Worm (Caenorhabditis elegans) whole organism, L4 larva: ENCODE measurements around the gene flp-3.

Source experiments
- D1046.2 ChIP-seq: fragments of 200-800 bp; sonication (Bioruptor generic); IDR thresholded peaks from 2 replicates; pipeline ENCODE4 v1.3.6; 2022; ENCODE audit warnings: missing genetic modification characterization, missing compliant biosample characterization
- F10B5.3 ChIP-seq: sonication (generic microtip); optimal IDR thresholded peaks from 2 replicates; lab custom pipeline; 2016; ENCODE audit warnings: mild to moderate bottlenecking, missing genetic modification characterization, missing compliant biosample characterization
- T20F7.1 ChIP-seq: fragments of 200-800 bp; sonication (Bioruptor generic); optimal IDR thresholded peaks from 2 replicates; lab custom pipeline; 2018; ENCODE audit warnings: mild to moderate bottlenecking, missing genetic modification characterization, missing compliant biosample characterization
- Y105C5A.15 ChIP-seq: fragments of 200-800 bp; sonication (Bioruptor generic); IDR thresholded peaks from 2 replicates; pipeline ENCODE4 v1.3.6; 2022; ENCODE audit warnings: missing genetic modification characterization, missing compliant biosample characterization
- Y75B8A.6 ChIP-seq: fragments of 200-800 bp; sonication (Bioruptor generic); IDR thresholded peaks from 2 replicates; pipeline ENCODE4 v1.3.6; 2022; ENCODE audit warnings: missing genetic modification reagents, missing genetic modification characterization, missing compliant biosample characterization
- ZK546.5 ChIP-seq, 2 experiments: sonication (generic microtip); optimal IDR thresholded peaks; 2 replicates each; lab custom pipeline; 2017; ENCODE audit warnings: missing biosample characterization in 2 of 2, missing genetic modification characterization in 2 of 2
- aha-1 ChIP-seq: fragments of 150-350 bp; peaks from one replicate; lab custom pipeline; 2014; ENCODE audit warnings: missing biosample characterization, missing genetic modification characterization
- arid-1 ChIP-seq: fragments of 200-800 bp; sonication (Bioruptor generic); conservative IDR thresholded peaks from 2 replicates; pipeline ENCODE4 v1.3.6; 2022; ENCODE audit warnings: missing genetic modification reagents, missing genetic modification characterization, missing compliant biosample characterization
- cey-2 ChIP-seq: sonication (generic microtip); optimal IDR thresholded peaks from 3 replicates; lab custom pipeline; 2017; ENCODE audit warnings: missing genetic modification characterization, mild to moderate bottlenecking, missing compliant biosample characterization, antibody characterized with exemption, borderline replicate concordance; ENCODE audit not compliant: insufficient read depth
- daf-16 ChIP-seq, 3 experiments: sonication (generic microtip); optimal IDR thresholded peaks; 2 replicates each; lab custom pipeline; 2016 to 2017; ENCODE audit warnings: missing genetic modification characterization in 3 of 3, missing genetic modification reagents in 3 of 3, mild to moderate bottlenecking in 2 of 3, missing compliant biosample characterization in 2 of 3, missing biosample characterization in 1 of 3, moderate library complexity in 1 of 3
- daf-19 ChIP-seq: fragments of 200-800 bp; sonication (Bioruptor generic); conservative IDR thresholded peaks from 2 replicates; pipeline ENCODE4 v1.3.6; 2022; ENCODE audit warnings: missing genetic modification characterization, missing compliant biosample characterization
- dmd-6 ChIP-seq: fragments of 200-800 bp; sonication (Bioruptor generic); IDR thresholded peaks from 2 replicates; pipeline ENCODE4 v1.3.6; 2022; ENCODE audit warnings: missing genetic modification reagents, missing genetic modification characterization, missing compliant biosample characterization
- duxl-1 ChIP-seq: sonication (generic microtip); optimal IDR thresholded peaks from 2 replicates; lab custom pipeline; 2016; ENCODE audit warnings: mild to moderate bottlenecking, missing genetic modification characterization, moderate library complexity, missing compliant biosample characterization; ENCODE audit not compliant: poor library complexity
- dve-1 ChIP-seq: sonication (generic microtip); optimal IDR thresholded peaks from 2 replicates; lab custom pipeline; 2017; ENCODE audit warnings: antibody characterized with exemption, mild to moderate bottlenecking, missing genetic modification characterization, missing compliant biosample characterization; ENCODE audit not compliant: insufficient read depth
- gei-8 ChIP-seq: fragments of 200-800 bp; sonication (Bioruptor generic); optimal IDR thresholded peaks from 2 replicates; lab custom pipeline; 2018; ENCODE audit warnings: mild to moderate bottlenecking, missing genetic modification characterization, missing compliant biosample characterization
- hif-1 ChIP-seq, 2 experiments: sonication (generic microtip); optimal IDR thresholded peaks; 2 replicates each; lab custom pipeline; 2016 to 2017; ENCODE audit warnings: missing compliant biosample characterization in 2 of 2, missing genetic modification characterization in 2 of 2, missing genetic modification reagents in 2 of 2, missing genotype in 2 of 2, mild to moderate bottlenecking in 1 of 2
- hlh-11 ChIP-seq: fragments of 200-800 bp; sonication (Bioruptor generic); optimal IDR thresholded peaks from 2 replicates; lab custom pipeline; 2018; ENCODE audit warnings: mild to moderate bottlenecking, missing genetic modification characterization, missing compliant biosample characterization
- hlh-30 ChIP-seq: sonication (generic microtip); optimal IDR thresholded peaks from 2 replicates; lab custom pipeline; 2017; ENCODE audit warnings: antibody characterized with exemption, mild to moderate bottlenecking, missing genetic modification characterization, missing compliant biosample characterization; ENCODE audit not compliant: insufficient read depth
- hmg-1.1 ChIP-seq: fragments of 200-800 bp; sonication (Bioruptor generic); IDR thresholded peaks from 2 replicates; pipeline ENCODE4 v1.3.6; 2022; ENCODE audit warnings: missing genetic modification reagents, missing genetic modification characterization, missing compliant biosample characterization
- jun-1 ChIP-seq: fragments of 150-350 bp; optimal IDR thresholded peaks from 2 replicates; lab custom pipeline; 2014; ENCODE audit warnings: missing biosample characterization, missing genetic modification reagents, missing genetic modification characterization
- lim-7 ChIP-seq: fragments of 200-800 bp; sonication (Bioruptor generic); IDR thresholded peaks from 2 replicates; pipeline ENCODE4 v1.3.6; 2022; ENCODE audit warnings: missing genetic modification characterization, missing compliant biosample characterization
- lin-1 ChIP-seq: fragments of 200-800 bp; sonication (Bioruptor generic); IDR thresholded peaks from 2 replicates; pipeline ENCODE4 v1.3.6; 2022; ENCODE audit warnings: missing genetic modification reagents, missing genetic modification characterization, missing compliant biosample characterization
- lin-15B ChIP-seq: fragments of 150-350 bp; sonication (generic microtip); optimal IDR thresholded peaks from 3 replicates; lab custom pipeline; 2014; ENCODE audit warnings: missing biosample characterization, missing genetic modification characterization
- lin-38 ChIP-seq: fragments of 200-800 bp; sonication (Bioruptor generic); IDR thresholded peaks from 2 replicates; pipeline ENCODE4 v1.3.6; 2022; ENCODE audit warnings: missing genetic modification reagents, missing genetic modification characterization, missing compliant biosample characterization
- lsy-2 ChIP-seq, 2 experiments: fragments of 150-350 bp in 1 of 2; sonication (generic microtip) in 1 of 2; optimal IDR thresholded peaks; 2 replicates each; lab custom pipeline; 2014 to 2017; ENCODE audit warnings: missing biosample characterization in 2 of 2, missing genetic modification characterization in 2 of 2
- mdt-29 ChIP-seq: fragments of 200-800 bp; sonication (Bioruptor generic); IDR thresholded peaks from 2 replicates; pipeline ENCODE4 v1.3.6; 2022; ENCODE audit warnings: missing genetic modification reagents, missing genetic modification characterization, missing compliant biosample characterization
- mes-2 ChIP-seq: sonication (generic microtip); optimal IDR thresholded peaks from 2 replicates; lab custom pipeline; 2016; ENCODE audit warnings: missing genotype, mild to moderate bottlenecking, missing genetic modification characterization, missing compliant biosample characterization; ENCODE audit not compliant: poor library complexity, severe bottlenecking
- nhr-10 ChIP-seq: fragments of 150-350 bp; optimal IDR thresholded peaks from 2 replicates; lab custom pipeline; 2014; ENCODE audit warnings: missing biosample characterization, missing genetic modification characterization
- nhr-102 ChIP-seq: sonication (generic microtip); optimal IDR thresholded peaks from 2 replicates; lab custom pipeline; 2016; ENCODE audit warnings: mild to moderate bottlenecking, missing genetic modification characterization, moderate library complexity, missing compliant biosample characterization
- nhr-25 ChIP-seq: sonication (generic microtip); optimal IDR thresholded peaks from 2 replicates; lab custom pipeline; 2017; ENCODE audit warnings: missing genetic modification characterization, mild to moderate bottlenecking, missing compliant biosample characterization, antibody characterized with exemption, moderate library complexity, borderline replicate concordance; ENCODE audit not compliant: insufficient read depth
- nhr-28 ChIP-seq: fragments of 150-350 bp; optimal IDR thresholded peaks from 2 replicates; lab custom pipeline; 2014; ENCODE audit warnings: missing biosample characterization, missing genetic modification characterization
- nhr-48 ChIP-seq: sonication (generic microtip); optimal IDR thresholded peaks from 2 replicates; lab custom pipeline; 2016; ENCODE audit warnings: mild to moderate bottlenecking, missing genetic modification characterization, missing compliant biosample characterization
- nhr-6 ChIP-seq: fragments of 150-350 bp; optimal IDR thresholded peaks from 2 replicates; lab custom pipeline; 2014; ENCODE audit warnings: missing biosample characterization, missing genetic modification characterization
- nhr-76 ChIP-seq: fragments of 150-350 bp; optimal IDR thresholded peaks from 2 replicates; lab custom pipeline; 2014; ENCODE audit warnings: missing biosample characterization, missing genetic modification characterization
- pha-4 ChIP-seq, 2 experiments: fragments of 150-350 bp in 1 of 2; fragments of 200-800 bp in 1 of 2; sonication (Bioruptor generic) in 1 of 2; IDR thresholded peaks in 1 of 2; optimal IDR thresholded peaks in 1 of 2; 2 replicates each; pipeline versions ENCODE4 v1.3.6 to Lab custom; 2014 to 2022; ENCODE audit warnings: missing genetic modification characterization in 2 of 2, missing genetic modification reagents in 2 of 2, missing biosample characterization in 1 of 2, missing compliant biosample characterization in 1 of 2
- php-3 ChIP-seq: fragments of 200-800 bp; sonication (Bioruptor generic); IDR thresholded peaks from 2 replicates; pipeline ENCODE4 v1.3.6; 2022; ENCODE audit warnings: missing genetic modification reagents, missing genetic modification characterization, missing compliant biosample characterization
- pqm-1 ChIP-seq: sonication (generic microtip); optimal IDR thresholded peaks from 2 replicates; lab custom pipeline; 2017; ENCODE audit warnings: missing biosample characterization, missing genetic modification characterization
- saeg-2 ChIP-seq: fragments of 200-800 bp; sonication (Bioruptor generic); IDR thresholded peaks from 2 replicates; pipeline ENCODE4 v1.3.6; 2022; ENCODE audit warnings: missing genetic modification reagents, missing genetic modification characterization, missing compliant biosample characterization
- skn-1 ChIP-seq: fragments of 150-350 bp; optimal IDR thresholded peaks from 2 replicates; lab custom pipeline; 2014; ENCODE audit warnings: missing biosample characterization, missing genetic modification characterization
- spr-1 ChIP-seq: sonication (generic microtip); optimal IDR thresholded peaks from 2 replicates; lab custom pipeline; 2016; ENCODE audit warnings: mild to moderate bottlenecking, missing genetic modification characterization, missing compliant biosample characterization
- tag-97 ChIP-seq: fragments of 200-800 bp; sonication (Bioruptor generic); IDR thresholded peaks from 2 replicates; pipeline ENCODE4 v1.3.6; 2022; ENCODE audit warnings: missing genetic modification characterization, missing compliant biosample characterization
- tra-1 ChIP-seq: fragments of 200-800 bp; sonication (Bioruptor generic); IDR thresholded peaks from 2 replicates; pipeline ENCODE4 v1.3.6; 2022; ENCODE audit warnings: missing genetic modification reagents, missing genetic modification characterization, missing compliant biosample characterization
- unc-62 ChIP-seq, 3 experiments: fragments of 150-350 bp in 1 of 3; sonication (generic microtip); optimal IDR thresholded peaks in 2 of 3; peaks in 1 of 3; 1 replicate in 1 of 3; 2 replicates in 2 of 3; lab custom pipeline; 2014 to 2017; ENCODE audit warnings: missing biosample characterization in 3 of 3, missing genetic modification characterization in 3 of 3, missing genetic modification reagents in 3 of 3, missing genotype in 1 of 3
- zfp-2 ChIP-seq: sonication (generic microtip); optimal IDR thresholded peaks from 2 replicates; lab custom pipeline; 2016; ENCODE audit warnings: mild to moderate bottlenecking, missing genetic modification characterization, missing compliant biosample characterization
- ztf-11 ChIP-seq: fragments of 150-350 bp; optimal IDR thresholded peaks from 2 replicates; lab custom pipeline; 2014; ENCODE audit warnings: missing biosample characterization, missing genetic modification characterization

flp-3 gene

DNA sequence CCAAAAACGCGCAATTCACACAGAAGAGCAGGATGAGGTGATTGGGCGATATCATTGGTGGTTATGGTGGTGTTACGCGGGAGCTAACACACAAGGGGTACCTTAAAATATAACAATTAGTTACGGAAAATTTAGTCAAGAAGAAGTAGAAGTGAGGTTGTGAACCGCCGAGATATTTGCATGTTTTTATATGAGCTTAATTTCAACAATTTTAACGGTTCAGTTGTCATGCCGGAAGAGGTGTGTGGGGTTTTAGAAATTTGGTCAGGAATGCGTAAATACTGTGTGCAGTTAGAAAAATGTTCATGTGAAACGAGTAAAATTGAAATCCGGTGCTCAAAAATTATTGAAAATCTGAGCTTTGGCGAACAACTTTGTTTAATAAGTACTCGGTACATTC is at the start of gene flp-3:
Gene flp-3, minus strand, starts transcription at position 101 of the 400 bp plus-strand sequence.
- TF ChIP-seq unc-62 (GFP tag; optimal IDR thresholded peaks at IDR 0.05 in 1 of 2; lab: Kevin White, UChicago) (peak in 1 of 2 experiments; percentile 35), unc-62 (tag; optimal IDR thresholded peaks at IDR 0.05; lab: Kevin White, UChicago) (no peak), tag-97 (no peak), nhr-6 (tag; lab: Kevin White, UChicago) (no peak), F10B5.3 (tag; lab: Kevin White, UChicago) (no peak), pha-4 (GFP tag; IDR thresholded peaks at IDR 0.05; lab: Robert Waterston, UW) (no peak), pha-4 (tag; optimal IDR thresholded peaks at IDR 0.05; lab: Kevin White, UChicago) (no peak)

ce11 chrX:10141963-10142431 is 49.2 kb upstream of the flp-3 start, which contains the start of gene oac-14:
Gene oac-14 (minus strand): TSS chrX:10142013.
- TF ChIP-seq ztf-11 (no peak), D1046.2 (GFP tag; lab: Robert Waterston, UW) (no peak), nhr-48 (tag; lab: Kevin White, UChicago) (peak; percentile 88), pha-4 (GFP tag; IDR thresholded peaks at IDR 0.05; lab: Robert Waterston, UW) (peak; percentile 37; the same call in 1 of the 2 replicates), pha-4 (tag; optimal IDR thresholded peaks at IDR 0.05; lab: Kevin White, UChicago) (no peak), lin-15B (tag; lab: Kevin White, UChicago) (no peak), Y75B8A.6 (no peak), dmd-6 (peak; percentile 95), spr-1 (tag; lab: Kevin White, UChicago) (peak; percentile 21), gei-8 (GFP tag; lab: Kevin White, UChicago) (no peak), nhr-10 (peak; percentile 74), nhr-102 (tag; lab: Kevin White, UChicago) (peak; percentile 85), mes-2 (tag; lab: Kevin White, UChicago) (peak; percentile 54), hmg-1.1 (GFP tag; lab: Robert Waterston, UW) (0 out of 2 replicates have a peak, but pooled peaks have one; percentile 16), nhr-76 (tag; lab: Kevin White, UChicago) (no peak), F10B5.3 (tag; lab: Kevin White, UChicago) (no peak), nhr-28 (tag; lab: Kevin White, UChicago) (peak; percentile 98), saeg-2 (GFP tag; lab: Robert Waterston, UW) (peak; percentile 17; the same call in 1 of the 2 replicates), lim-7 (no peak), lsy-2 (tag; optimal IDR thresholded peaks at IDR 0.05; lab: Kevin White, UChicago) (peak in 1 of 2 experiments; percentile 38), lin-1 (GFP tag; lab: Robert Waterston, UW) (peak; percentile 70), lin-38 (no peak), hlh-30 (tag; lab: Kevin White, UChicago) (peak; percentile 48), pqm-1 (peak; percentile 81), ZK546.5 (tag; optimal IDR thresholded peaks at IDR 0.05; lab: Kevin White, UChicago) (no peak), mdt-29 (peak; percentile 83), hif-1 (tag; optimal IDR thresholded peaks at IDR 0.05; lab: Kevin White, UChicago) (peak in 1 of 2 experiments; percentile 37), T20F7.1 (peak; percentile 51), hlh-11 (tag; lab: Kevin White, UChicago) (peak; percentile 95), daf-16 (GFP tag; optimal IDR thresholded peaks at IDR 0.05; lab: Kevin White, UChicago) (peak in 1 of 2 experiments; percentile 81), daf-16 (tag; optimal IDR thresholded peaks at IDR 0.05; lab: Kevin White, UChicago) (peak; percentile 95), dve-1 (peak; percentile 96), arid-1 (GFP tag; lab: Robert Waterston, UW) (no peak), Y105C5A.15 (GFP tag; lab: Robert Waterston, UW) (no peak), php-3 (GFP tag; lab: Robert Waterston, UW) (peak; percentile 97), nhr-25 (tag; lab: Kevin White, UChicago) (no peak), skn-1 (tag; lab: Kevin White, UChicago) (no peak), cey-2 (tag; lab: Kevin White, UChicago) (no peak), jun-1 (tag; lab: Kevin White, UChicago) (peak; percentile 55), tra-1 (GFP tag; lab: Robert Waterston, UW) (peak; percentile 81), aha-1 (tag; lab: Kevin White, UChicago) (peak; percentile 31), duxl-1 (tag; lab: Kevin White, UChicago) (no peak), daf-19 (GFP tag; lab: Robert Waterston, UW) (no peak), zfp-2 (no peak)
